Worm (Caenorhabditis elegans): ENCODE results near the gene clec-255.

DNA sequence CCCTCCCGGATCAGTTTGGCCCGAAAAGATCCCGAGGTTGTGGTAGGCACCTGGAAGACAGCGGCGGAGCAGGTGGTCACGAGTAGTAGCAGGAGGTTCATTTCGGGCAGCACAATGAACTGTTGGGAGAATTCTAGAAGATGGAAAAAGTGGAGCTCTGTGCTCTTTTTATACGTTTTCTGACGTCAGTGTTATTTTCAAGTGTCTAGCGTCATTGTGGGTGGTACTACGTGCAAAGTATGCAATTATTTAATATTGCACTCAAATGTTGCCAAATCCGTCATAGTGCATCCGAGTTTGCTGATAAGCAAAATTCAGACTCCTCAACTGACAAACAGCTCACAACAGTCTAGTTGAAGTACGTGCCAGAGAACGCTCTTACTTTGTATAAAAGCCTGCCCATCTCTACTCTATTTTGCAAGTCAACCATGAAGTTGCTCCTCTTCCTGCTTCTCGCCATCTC is 38.9 kb downstream of the clec-255 start, which contains the start of the genes asp-18 and scl-19:
- TF ChIP-seq dao-5 (tag; optimal IDR thresholded peaks at IDR 0.05) (no peak), W03F9.2 (tag; optimal IDR thresholded peaks at IDR 0.05) (no peak), him-1 (tag; optimal IDR thresholded peaks at IDR 0.05) (no peak)

Data from whole organism, L4/young adult.